Worm (Caenorhabditis elegans) whole organism, midembryonic: ENCODE measurements around the gene uba-1.

Source experiments
- cog-1 ChIP-seq: sonication (generic microtip); optimal IDR thresholded peaks from 2 replicates; lab custom pipeline; 2016; ENCODE audit warnings: missing genetic modification characterization, missing compliant biosample characterization
- flt-1 ChIP-seq: fragments of 200-800 bp; sonication (Bioruptor generic); IDR thresholded peaks from 2 replicates; pipeline ENCODE4 v1.3.6; 2022; ENCODE audit warnings: missing genetic modification characterization, missing compliant biosample characterization
- med-1 ChIP-seq: sonication (generic microtip); optimal IDR thresholded peaks from 2 replicates; lab custom pipeline; 2017; ENCODE audit warnings: missing genetic modification characterization, mild to moderate bottlenecking, missing compliant biosample characterization, antibody characterized with exemption, missing genetic modification reagents; ENCODE audit not compliant: insufficient read depth
- tab-1 ChIP-seq: fragments of 200-800 bp; sonication (Bioruptor generic); IDR thresholded peaks from 2 replicates; pipeline ENCODE4 v1.3.6; 2022; ENCODE audit warnings: missing genetic modification characterization, missing compliant biosample characterization
- ztf-29 ChIP-seq: fragments of 200-800 bp; sonication (Bioruptor generic); IDR thresholded peaks from 2 replicates; pipeline ENCODE4 v1.3.6; 2022; ENCODE audit warnings: missing genetic modification reagents, missing genetic modification characterization, missing compliant biosample characterization

DNA sequence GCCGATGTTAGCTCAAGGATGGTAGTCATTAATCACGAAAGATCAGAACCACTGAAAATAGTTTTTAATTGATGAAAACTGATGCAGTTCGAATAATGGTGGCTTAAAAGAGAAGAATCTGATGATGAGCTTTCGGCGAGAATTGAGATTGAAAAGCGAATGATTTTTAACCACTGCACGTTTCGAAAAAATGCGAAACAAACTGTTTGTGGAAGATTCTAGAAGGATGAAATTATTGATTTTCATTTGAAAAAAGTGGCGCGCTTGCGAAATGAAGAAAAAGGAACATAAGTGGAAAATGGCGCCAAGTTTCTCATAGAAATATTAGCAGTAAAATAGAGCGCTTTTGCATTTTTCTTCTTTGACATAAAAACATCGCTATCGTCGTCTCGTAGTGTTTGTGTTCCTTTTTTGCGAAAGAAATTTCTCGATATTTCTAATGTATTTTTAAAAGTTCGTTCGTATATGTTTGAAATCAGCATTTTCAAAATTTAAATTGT, at the start of gene uba-1:
- TF ChIP-seq ztf-29: no peak
- no peak for TF ChIP-seq cog-1 (tag; lab: Kevin White, UChicago)
- no peak for TF ChIP-seq tab-1 (GFP tag; lab: Robert Waterston, UW)
- no peak for TF ChIP-seq med-1 (GFP tag; lab: Kevin White, UChicago)
- TF ChIP-seq flt-1 (GFP tag; lab: Robert Waterston, UW): no peak
